Worm (Caenorhabditis elegans) whole organism, L2 larva: ENCODE measurements around the gene Y32F6B.1.

ENCODE experiments used
- dmd-4 ChIP-seq: sonication (generic microtip); optimal IDR thresholded peaks from 2 replicates; lab custom pipeline; 2017; ENCODE audit warnings: missing biosample characterization, missing genetic modification characterization
- elt-1 ChIP-seq: fragments of 150-350 bp; optimal IDR thresholded peaks from 2 replicates; lab custom pipeline; 2014; ENCODE audit warnings: missing biosample characterization, missing genetic modification characterization
- mab-5 ChIP-seq: fragments of 150-350 bp; optimal IDR thresholded peaks from 2 replicates; lab custom pipeline; 2014; ENCODE audit warnings: missing biosample characterization, missing genetic modification characterization
- nhr-12 ChIP-seq: fragments of 150-350 bp; optimal IDR thresholded peaks from 2 replicates; lab custom pipeline; 2014; ENCODE audit warnings: missing biosample characterization, missing genetic modification characterization

ce11 chrV:10435198-10435597 lies 49.3 kb downstream of the Y32F6B.1 start:
- TF ChIP-seq dmd-4 (no peak), nhr-12 (no peak), elt-1 (tag; lab: Kevin White, UChicago) (no peak), mab-5 (tag; lab: Kevin White, UChicago) (no peak)
